Fruit fly (Drosophila melanogaster) whole organism, embryonic: ENCODE data around the gene Kmn2.

Experiments
- CG14014 ChIP-seq: fragments of 200-800 bp; sonication (Bioruptor generic); IDR thresholded peaks from 2 replicates; pipeline ENCODE4 v1.3.6; 2022; ENCODE audit warnings: missing biosample characterization, missing genetic modification characterization
- CG2678 ChIP-seq: fragments of 200-800 bp; sonication (Bioruptor generic); optimal IDR thresholded peaks from 3 replicates; lab custom pipeline; 2019; ENCODE audit warnings: missing biosample characterization, mild to moderate bottlenecking, missing genetic modification characterization, moderate library complexity
- CG7745 ChIP-seq: fragments of 200-800 bp; sonication (Bioruptor generic); optimal IDR thresholded peaks from 2 replicates; lab custom pipeline; 2018; ENCODE audit warnings: missing biosample characterization, mild to moderate bottlenecking, missing genetic modification characterization, moderate library complexity
- H2.0 ChIP-seq: fragments of 200-800 bp; sonication (Bioruptor generic); IDR thresholded peaks from 2 replicates; pipeline ENCODE4 v1.3.6; 2022; ENCODE audit warnings: missing biosample characterization, missing genetic modification characterization
- bcd ChIP-seq: fragments of 200-800 bp; sonication (Bioruptor generic); optimal IDR thresholded peaks from 2 replicates; lab custom pipeline; 2017; ENCODE audit warnings: missing biosample characterization, mild to moderate bottlenecking, missing genetic modification characterization
- exex ChIP-seq: fragments of 200-800 bp; sonication (Bioruptor generic); optimal IDR thresholded peaks from 4 replicates; lab custom pipeline; 2018; ENCODE audit warnings: missing biosample characterization, mild to moderate bottlenecking, missing genetic modification characterization, moderate library complexity
- fu2 ChIP-seq: fragments of 200-800 bp; sonication (Bioruptor generic); optimal IDR thresholded peaks from 2 replicates; lab custom pipeline; 2016; ENCODE audit warnings: missing biosample characterization, missing genetic modification characterization
- gcm2 ChIP-seq: fragments of 200-800 bp; sonication (Bioruptor generic); optimal IDR thresholded peaks from 2 replicates; lab custom pipeline; 2016; ENCODE audit warnings: missing biosample characterization, missing genetic modification characterization
- pnt ChIP-seq: fragments of 200-800 bp; sonication (Bioruptor generic); optimal IDR thresholded peaks from 3 replicates; lab custom pipeline; 2016; ENCODE audit warnings: missing biosample characterization, missing genetic modification characterization
- sima ChIP-seq: fragments of 200-800 bp; sonication (Bioruptor generic); optimal IDR thresholded peaks from 2 replicates; lab custom pipeline; 2016; ENCODE audit warnings: missing biosample characterization, missing genetic modification characterization
- twi ChIP-seq: fragments of 200-800 bp; optimal IDR thresholded peaks from 2 replicates; lab custom pipeline; 2019; ENCODE audit warnings: missing biosample characterization, mild to moderate bottlenecking, missing genetic modification characterization, moderate library complexity
- unpg ChIP-seq: fragments of 200-800 bp; sonication (Bioruptor generic); optimal IDR thresholded peaks from 3 replicates; lab custom pipeline; 2018; ENCODE audit warnings: missing biosample characterization, mild to moderate bottlenecking, missing genetic modification characterization, moderate library complexity

DNA sequence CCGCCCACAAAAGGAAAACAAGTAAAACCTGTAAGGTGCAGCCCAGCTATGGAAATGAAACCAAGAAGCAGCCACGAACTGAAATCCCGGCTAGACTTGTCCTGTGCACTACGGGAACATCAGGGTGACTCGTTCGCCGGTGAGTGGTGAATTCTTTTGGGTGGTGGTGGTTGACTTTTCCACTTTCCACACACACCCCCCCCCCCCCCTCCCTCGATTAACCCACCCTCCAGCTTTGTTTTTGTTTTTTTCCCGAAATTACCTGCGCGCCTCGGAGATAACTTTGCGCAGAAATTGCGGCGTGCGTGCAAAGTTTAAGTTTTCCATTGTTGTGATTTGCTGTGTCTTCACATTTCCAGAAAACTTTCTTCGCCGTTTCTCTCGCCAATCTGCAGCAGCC is 25.4 kb upstream of the Kmn2 start:
- no peak for TF ChIP-seq sima (GFP tag; lab: Kevin White, UChicago)
- no peak for TF ChIP-seq pnt (GFP tag; lab: Kevin White, UChicago)
- no peak for TF ChIP-seq gcm2 (GFP tag; lab: Kevin White, UChicago)
- TF ChIP-seq bcd (GFP tag; lab: Kevin White, UChicago), result no peak
- TF ChIP-seq fu2 (GFP tag; lab: Kevin White, UChicago), result no peak
- no peak for TF ChIP-seq unpg (GFP tag; lab: Kevin White, UChicago)
- TF ChIP-seq twi, result no peak
- no peak for TF ChIP-seq exex
- TF ChIP-seq CG14014 (GFP tag; lab: Robert Waterston, UW), result no peak
- no peak for TF ChIP-seq CG7745 (tag; lab: Kevin White, UChicago)
- TF ChIP-seq H2.0 (GFP tag; lab: Robert Waterston, UW), result no peak
- no peak for TF ChIP-seq CG2678 (tag; lab: Kevin White, UChicago)
